In the genomic region with DNA sequence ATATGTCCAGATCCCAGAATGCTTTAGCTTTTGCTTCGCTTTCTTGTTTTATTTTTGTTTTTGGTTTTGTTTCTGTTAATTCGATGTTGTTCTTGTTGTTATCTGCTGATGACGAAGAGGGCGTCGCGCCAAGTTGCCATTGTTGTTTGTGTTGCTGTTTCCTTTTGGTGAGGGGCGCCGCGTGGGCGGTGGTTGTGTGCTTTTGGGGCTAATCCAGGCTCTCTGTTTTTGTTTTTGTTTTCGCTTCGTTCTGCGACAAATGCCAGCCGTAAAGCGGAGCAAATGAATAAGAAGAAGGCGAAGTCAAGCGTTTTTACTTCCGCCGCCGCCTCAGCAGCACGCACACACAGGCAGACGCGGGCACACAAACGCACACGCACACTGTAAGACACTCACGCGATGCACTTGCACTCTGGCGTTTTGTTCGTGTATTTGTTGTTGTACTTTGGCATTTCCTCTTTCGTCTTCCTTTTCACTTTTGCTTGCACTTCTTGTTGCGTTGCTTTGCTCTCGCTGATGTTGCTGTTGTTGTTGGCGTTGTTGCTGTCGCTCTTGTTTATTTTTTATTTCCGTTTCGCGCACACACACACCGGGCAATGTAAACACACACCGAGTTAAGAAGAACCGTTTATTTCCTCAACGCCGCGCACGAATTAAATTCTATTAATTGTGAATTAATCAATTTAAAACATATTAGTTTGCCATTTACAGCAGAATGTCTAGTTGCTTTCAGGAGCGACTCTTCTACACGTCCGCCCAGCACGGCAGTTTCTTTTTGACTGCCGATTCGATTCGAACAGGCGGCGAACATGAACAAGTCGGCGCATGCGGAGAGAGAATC, we compare ENCODE assay signal across 5 fruit fly cellular contexts.
TF ChIP-seq lines count a peak whose summit lies in the region.

A gene (minus strand): TSS at position 786 of the 841 bp plus-strand sequence.

TF ChIP-seq in whole organism, adult, 20 proteins besides CTCF, POLR2A, EP300 and RAD21 (continued from another document):
- TF ChIP-seq Hr96 (GFP tag; optimal IDR thresholded peaks at IDR 0.05; lab: Kevin White, UChicago) (peak; percentile 54), Mnt (GFP tag; optimal IDR thresholded peaks at IDR 0.05; lab: Kevin White, UChicago) (peak; percentile 73), CG7101 (tag; optimal IDR thresholded peaks at IDR 0.05; lab: Kevin White, UChicago) (peak; percentile 62), CG7045 (GFP tag; optimal IDR thresholded peaks at IDR 0.05; lab: Kevin White, UChicago) (peak; percentile 27)

TF ChIP-seq in whole organism, embryonic, 481 proteins besides CTCF, POLR2A, EP300 and RAD21 (continued from another document and continues in another):
- no peak for TF ChIP-seq CG8290 (GFP tag; optimal IDR thresholded peaks at IDR 0.05; lab: Kevin White, UChicago)
- peak in 1 of 2 experiments; percentile 72 for TF ChIP-seq CG8290 (tag; optimal IDR thresholded peaks at IDR 0.05; lab: Kevin White, UChicago)
- TF ChIP-seq CG9215 (GFP tag; IDR thresholded peaks at IDR 0.05; lab: Robert Waterston, UW): no peak
- no peak for TF ChIP-seq HLH3B (GFP tag; IDR thresholded peaks at IDR 0.05; lab: Robert Waterston, UW)
- TF ChIP-seq CG17328 (GFP tag; IDR thresholded peaks at IDR 0.05; lab: Robert Waterston, UW): peak; percentile 56
- TF ChIP-seq twi (tag; optimal IDR thresholded peaks at IDR 0.05; lab: Kevin White, UChicago): no peak
- no peak for TF ChIP-seq bsh (GFP tag; optimal IDR thresholded peaks at IDR 0.05; lab: Kevin White, UChicago)
- no peak for TF ChIP-seq CG17385 (GFP tag; optimal IDR thresholded peaks at IDR 0.05; lab: Kevin White, UChicago)
- peak; percentile 18 for TF ChIP-seq caup (GFP tag; optimal IDR thresholded peaks at IDR 0.05; lab: Kevin White, UChicago; ENCODE audit: severe bottlenecking)
- no peak for TF ChIP-seq gcm (GFP tag; optimal IDR thresholded peaks at IDR 0.05; lab: Kevin White, UChicago)
- TF ChIP-seq Lpt (GFP tag; optimal IDR thresholded peaks at IDR 0.05; lab: Kevin White, UChicago): no peak
- no peak for TF ChIP-seq sna (GFP tag; IDR thresholded peaks at IDR 0.05; lab: Robert Waterston, UW; ENCODE audit: partially characterized antibody)
- peak; percentile 56 for TF ChIP-seq CG12071 (GFP tag; optimal IDR thresholded peaks at IDR 0.05; lab: Kevin White, UChicago)
- TF ChIP-seq CG8765 (GFP tag; IDR thresholded peaks at IDR 0.05; lab: Robert Waterston, UW): no peak
- peak; percentile 53 for TF ChIP-seq odd (GFP tag; optimal IDR thresholded peaks at IDR 0.05; lab: Kevin White, UChicago)
- TF ChIP-seq Ravus (GFP tag; IDR thresholded peaks at IDR 0.05; lab: Robert Waterston, UW): no peak
- no peak for TF ChIP-seq ken (GFP tag; IDR thresholded peaks at IDR 0.05; lab: Robert Waterston, UW)
- TF ChIP-seq chn (GFP tag; optimal IDR thresholded peaks at IDR 0.05; lab: Kevin White, UChicago): no peak
- TF ChIP-seq CG3163 (GFP tag; optimal IDR thresholded peaks at IDR 0.05; lab: Kevin White, UChicago): peak; percentile 78
- TF ChIP-seq NC2β (GFP tag; optimal IDR thresholded peaks at IDR 0.05; lab: Kevin White, UChicago): peak; percentile 29
- no peak for TF ChIP-seq CG8281 (tag; optimal IDR thresholded peaks at IDR 0.05; lab: Kevin White, UChicago)
- peak; percentile 16 for TF ChIP-seq CG12299 (tag; optimal IDR thresholded peaks at IDR 0.05; lab: Kevin White, UChicago)
- TF ChIP-seq dmrt11E (tag; optimal IDR thresholded peaks at IDR 0.05; lab: Kevin White, UChicago): peak; percentile 8
- no peak for TF ChIP-seq lilli (GFP tag; optimal IDR thresholded peaks at IDR 0.05; lab: Kevin White, UChicago)
- TF ChIP-seq Camta (GFP tag; optimal IDR thresholded peaks at IDR 0.05; lab: Kevin White, UChicago): no peak
- no peak for TF ChIP-seq Dfd (GFP tag; optimal IDR thresholded peaks at IDR 0.05; lab: Kevin White, UChicago)
- TF ChIP-seq YL-1 (GFP tag; optimal IDR thresholded peaks at IDR 0.05; lab: Kevin White, UChicago): peak; percentile 14
- TF ChIP-seq CG11247 (GFP tag; IDR thresholded peaks at IDR 0.05; lab: Robert Waterston, UW): no peak; the same call in 1 of the 2 replicates
- TF ChIP-seq CG7556 (GFP tag; optimal IDR thresholded peaks at IDR 0.05; lab: Kevin White, UChicago): peak; percentile 13

TF ChIP-seq in whole organism, prepupa, 60 proteins besides CTCF, POLR2A, EP300 and RAD21 (continued from another document and continues in another):
- TF ChIP-seq fkh (GFP tag; optimal IDR thresholded peaks at IDR 0.05; lab: Kevin White, UChicago) (peak; percentile 70), svp (GFP tag; lab: Kevin White, UChicago) (peak; percentile 85), eg (GFP tag; IDR thresholded peaks at IDR 0.05; lab: Robert Waterston, UW) (no peak; the same call in 2 of the 3 replicates), CG4318 (GFP tag; optimal IDR thresholded peaks at IDR 0.05; lab: Kevin White, UChicago) (no peak), CG1621 (tag; optimal IDR thresholded peaks at IDR 0.05; lab: Kevin White, UChicago) (peak; percentile 21), CG3032 (tag; optimal IDR thresholded peaks at IDR 0.05; lab: Kevin White, UChicago) (no peak), CG6792 (GFP tag; optimal IDR thresholded peaks at IDR 0.05; lab: Kevin White, UChicago) (no peak), lz (GFP tag; optimal IDR thresholded peaks at IDR 0.05; lab: Kevin White, UChicago) (peak; percentile 1), salr (GFP tag; optimal IDR thresholded peaks at IDR 0.05; lab: Kevin White, UChicago) (no peak), Sox102F (GFP tag; optimal IDR thresholded peaks at IDR 0.05; lab: Kevin White, UChicago) (peak; percentile 75), dac (GFP tag; optimal IDR thresholded peaks at IDR 0.05; lab: Kevin White, UChicago) (no peak), CG6854 (GFP tag; optimal IDR thresholded peaks at IDR 0.05; lab: Kevin White, UChicago) (peak; percentile 54), Lpt (GFP tag; optimal IDR thresholded peaks at IDR 0.05; lab: Kevin White, UChicago) (no peak), Blimp-1 (GFP tag; optimal IDR thresholded peaks at IDR 0.05; lab: Kevin White, UChicago) (peak; percentile 69), dsx (GFP tag; optimal IDR thresholded peaks at IDR 0.05; lab: Kevin White, UChicago; ENCODE audit: poor library complexity, severe bottlenecking) (peak; percentile 69), spab (GFP tag; optimal IDR thresholded peaks at IDR 0.05; lab: Kevin White, UChicago) (peak; percentile 12), Met (GFP tag; optimal IDR thresholded peaks at IDR 0.05; lab: Kevin White, UChicago) (peak; percentile 58), OdsH (GFP tag; optimal IDR thresholded peaks at IDR 0.05; lab: Kevin White, UChicago) (no peak), fd85E (GFP tag; optimal IDR thresholded peaks at IDR 0.05; lab: Kevin White, UChicago) (no peak), CG10669 (GFP tag; optimal IDR thresholded peaks at IDR 0.05; lab: Kevin White, UChicago) (no peak), CG32006 (GFP tag; optimal IDR thresholded peaks at IDR 0.05; lab: Kevin White, UChicago) (no peak), Hr4 (GFP tag; optimal IDR thresholded peaks at IDR 0.05; lab: Kevin White, UChicago) (no peak), CG6276 (GFP tag; optimal IDR thresholded peaks at IDR 0.05; lab: Kevin White, UChicago) (peak; percentile 51), esn (GFP tag; optimal IDR thresholded peaks at IDR 0.05; lab: Kevin White, UChicago) (peak; percentile 23), CG15336 (GFP tag; IDR thresholded peaks at IDR 0.05; lab: Robert Waterston, UW) (peak; percentile 48), net (GFP tag; optimal IDR thresholded peaks at IDR 0.05; lab: Kevin White, UChicago) (peak; percentile 58), cyc (GFP tag; optimal IDR thresholded peaks at IDR 0.05; lab: Kevin White, UChicago) (no peak), CG11902 (GFP tag; optimal IDR thresholded peaks at IDR 0.05; lab: Kevin White, UChicago) (no peak), Smox (GFP tag; optimal IDR thresholded peaks at IDR 0.05; lab: Kevin White, UChicago) (peak; percentile 38), CG6808 (GFP tag; optimal IDR thresholded peaks at IDR 0.05; lab: Kevin White, UChicago) (peak; percentile 40), Ets21C (GFP tag; optimal IDR thresholded peaks at IDR 0.05; lab: Kevin White, UChicago) (no peak)

TF ChIP-seq in whole organism, pupa, 21 proteins besides CTCF, POLR2A, EP300 and RAD21 (continued from another document):
- TF ChIP-seq CG9948 (tag; optimal IDR thresholded peaks at IDR 0.05; lab: Kevin White, UChicago) (peak; percentile 5), gl (tag; optimal IDR thresholded peaks at IDR 0.05; lab: Kevin White, UChicago) (peak; percentile 22), CG17806 (tag; optimal IDR thresholded peaks at IDR 0.05; lab: Kevin White, UChicago) (no peak)

TF ChIP-seq in whole organism, wandering third instar larva, 38 proteins besides CTCF, POLR2A, EP300 and RAD21 (continued from another document):
- TF ChIP-seq dsf (GFP tag; optimal IDR thresholded peaks at IDR 0.05; lab: Kevin White, UChicago; ENCODE audit: borderline replicate concordance): no peak
- TF ChIP-seq sv (GFP tag; optimal IDR thresholded peaks at IDR 0.05; lab: Kevin White, UChicago): no peak
- TF ChIP-seq brk (GFP tag; optimal IDR thresholded peaks at IDR 0.05; lab: Kevin White, UChicago): no peak
- TF ChIP-seq OdsH (GFP tag; optimal IDR thresholded peaks at IDR 0.05; lab: Kevin White, UChicago): no peak
- no peak for TF ChIP-seq pan (optimal IDR thresholded peaks at IDR 0.05; lab: Kevin White, UChicago)
- no peak for TF ChIP-seq CrebA (GFP tag; optimal IDR thresholded peaks at IDR 0.05; lab: Kevin White, UChicago; ENCODE audit: borderline replicate concordance)
- TF ChIP-seq jim (GFP tag; optimal IDR thresholded peaks at IDR 0.05; lab: Kevin White, UChicago): no peak
- TF ChIP-seq lola (GFP tag; optimal IDR thresholded peaks at IDR 0.05; lab: Kevin White, UChicago): no peak
- TF ChIP-seq Mio (GFP tag; optimal IDR thresholded peaks at IDR 0.05; lab: Kevin White, UChicago): no peak
- TF ChIP-seq CG32264 (GFP tag; optimal IDR thresholded peaks at IDR 0.05; lab: Kevin White, UChicago): no peak
- no peak for TF ChIP-seq sage (GFP tag; optimal IDR thresholded peaks at IDR 0.05; lab: Kevin White, UChicago)
- peak; percentile 54 for TF ChIP-seq Vsx2 (GFP tag; optimal IDR thresholded peaks at IDR 0.05; lab: Kevin White, UChicago; ENCODE audit: partially characterized antibody)
- TF ChIP-seq CG9705 (GFP tag; optimal IDR thresholded peaks at IDR 0.05; lab: Kevin White, UChicago): no peak
- no peak for TF ChIP-seq Myc (optimal IDR thresholded peaks at IDR 0.05; lab: Kevin White, UChicago)
- no peak for TF ChIP-seq br (GFP tag; optimal IDR thresholded peaks at IDR 0.05; lab: Kevin White, UChicago)
- TF ChIP-seq N (GFP tag; optimal IDR thresholded peaks at IDR 0.05; lab: Kevin White, UChicago): no peak
- TF ChIP-seq Hnf4 (GFP tag; optimal IDR thresholded peaks at IDR 0.05; lab: Kevin White, UChicago): peak; percentile 4
- TF ChIP-seq HLH106 (tag; optimal IDR thresholded peaks at IDR 0.05; lab: Kevin White, UChicago): peak; percentile 18
- no peak for TF ChIP-seq foxo (GFP tag; optimal IDR thresholded peaks at IDR 0.05; lab: Kevin White, UChicago)
- no peak for TF ChIP-seq woc (GFP tag; optimal IDR thresholded peaks at IDR 0.05; lab: Kevin White, UChicago)
